Fruit fly (Drosophila melanogaster): ENCODE data around the gene CG33703.

DNA sequence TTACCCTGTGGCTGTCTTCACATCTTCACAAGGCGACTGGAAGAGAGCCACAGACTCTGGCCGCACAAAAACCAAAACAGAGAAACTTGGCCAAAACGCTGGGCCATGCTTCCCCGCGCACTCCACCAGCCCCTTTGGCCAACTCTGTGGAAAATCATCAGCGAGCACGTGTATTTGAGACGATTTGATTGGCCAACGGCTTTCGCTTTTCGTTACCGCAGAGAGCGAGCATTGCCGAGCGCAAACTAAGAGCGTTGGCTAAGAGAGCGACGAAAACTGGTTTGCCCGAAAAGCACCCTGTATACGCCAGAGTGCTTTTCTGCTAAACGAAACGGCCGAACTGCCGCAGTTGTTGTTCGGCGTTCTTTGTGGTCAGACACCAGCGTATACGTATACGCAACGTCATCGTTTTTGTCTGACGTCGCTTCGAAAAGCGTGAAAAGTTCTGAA is 34.4 kb upstream of the CG33703 start, which contains the start of gene CG42673:
- TF ChIP-seq CG8478 (optimal IDR thresholded peaks at IDR 0.05) (no peak), CTCF (optimal IDR thresholded peaks at IDR 0.05) (no peak)

All from S2 (cell line).